Worm (Caenorhabditis elegans) whole organism, dauer: ENCODE results near the gene F11E6.11.

Source experiments
- unc-62 ChIP-seq: sonication (generic microtip); optimal IDR thresholded peaks from 2 replicates; lab custom pipeline; 2017; ENCODE audit warnings: missing biosample characterization, missing genetic modification reagents, missing genetic modification characterization

F11E6.11 gene

DNA sequence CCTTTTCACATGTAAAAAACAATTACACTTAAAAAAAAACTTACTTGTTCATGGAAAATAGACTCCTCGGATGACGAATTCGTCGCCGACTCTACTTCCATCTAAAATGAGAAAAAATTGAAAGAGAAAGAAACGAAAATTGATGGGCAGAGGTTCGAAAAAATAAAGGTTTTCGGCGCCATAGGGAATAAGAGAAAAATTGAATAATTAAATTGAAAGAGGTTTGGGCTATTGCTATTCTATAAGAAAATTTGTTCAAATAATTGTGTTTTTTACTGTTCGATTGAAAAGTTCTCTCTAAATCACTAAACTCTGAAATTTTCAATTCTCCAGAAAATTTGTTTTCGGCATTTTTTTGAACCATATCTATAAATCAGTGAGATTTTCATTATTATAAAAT lies 40.6 kb downstream of the F11E6.11 start, which contains the start of gene rabr-2:
Gene rabr-2 (minus strand): TSS at position 101 of the 400 bp plus-strand sequence.
- no peak for TF ChIP-seq unc-62 (GFP tag; lab: Kevin White, UChicago)

DNA sequence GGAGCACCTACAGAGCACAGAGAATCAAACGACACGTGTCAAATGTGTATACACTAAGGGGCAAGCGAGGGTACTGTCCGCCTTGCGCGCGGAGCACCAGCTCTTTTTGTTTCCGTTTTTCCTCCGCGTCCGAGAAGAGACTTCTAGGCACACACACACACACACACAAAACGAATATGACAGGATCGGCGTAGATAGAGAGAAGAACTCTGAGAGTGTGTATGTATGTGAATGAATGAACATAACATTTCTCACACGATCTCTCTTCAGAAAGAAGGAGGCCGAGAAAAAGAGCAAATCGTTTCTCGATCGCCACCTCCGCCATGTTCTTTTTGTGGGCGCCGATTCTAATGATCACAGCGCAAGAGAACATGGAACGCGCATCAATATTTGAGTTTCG lies 48.1 kb downstream of the F11E6.11 start, which contains the start of gene nas-6:
Gene nas-6 (minus strand): TSS at position 101 of the 400 bp plus-strand sequence.
- TF ChIP-seq unc-62 (GFP tag; lab: Kevin White, UChicago), result no peak
